Fruit fly (Drosophila melanogaster): ENCODE results near the gene Qsox3.

Qsox3 gene

DNA sequence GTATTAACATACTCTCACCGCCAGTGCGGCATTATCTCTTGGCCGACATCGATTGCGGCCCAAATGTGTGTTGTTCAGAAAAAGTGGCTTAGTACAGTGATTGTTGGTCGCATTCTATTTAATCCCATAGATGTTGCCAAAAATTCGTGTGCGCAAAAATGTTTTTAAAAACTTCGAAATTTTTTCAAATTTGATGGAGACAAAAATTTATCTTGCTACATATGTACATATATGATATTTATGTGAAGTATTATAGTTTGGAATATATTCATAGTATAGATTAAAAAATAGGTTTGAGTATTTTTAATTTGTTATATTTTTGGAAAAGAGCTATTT, 26.3 kb downstream of the Qsox3 start (continued):
- TF ChIP-seq D19A (tag; optimal IDR thresholded peaks at IDR 0.05) (peak; percentile 45), pho (GFP tag; optimal IDR thresholded peaks at IDR 0.05) (no peak)

DNA sequence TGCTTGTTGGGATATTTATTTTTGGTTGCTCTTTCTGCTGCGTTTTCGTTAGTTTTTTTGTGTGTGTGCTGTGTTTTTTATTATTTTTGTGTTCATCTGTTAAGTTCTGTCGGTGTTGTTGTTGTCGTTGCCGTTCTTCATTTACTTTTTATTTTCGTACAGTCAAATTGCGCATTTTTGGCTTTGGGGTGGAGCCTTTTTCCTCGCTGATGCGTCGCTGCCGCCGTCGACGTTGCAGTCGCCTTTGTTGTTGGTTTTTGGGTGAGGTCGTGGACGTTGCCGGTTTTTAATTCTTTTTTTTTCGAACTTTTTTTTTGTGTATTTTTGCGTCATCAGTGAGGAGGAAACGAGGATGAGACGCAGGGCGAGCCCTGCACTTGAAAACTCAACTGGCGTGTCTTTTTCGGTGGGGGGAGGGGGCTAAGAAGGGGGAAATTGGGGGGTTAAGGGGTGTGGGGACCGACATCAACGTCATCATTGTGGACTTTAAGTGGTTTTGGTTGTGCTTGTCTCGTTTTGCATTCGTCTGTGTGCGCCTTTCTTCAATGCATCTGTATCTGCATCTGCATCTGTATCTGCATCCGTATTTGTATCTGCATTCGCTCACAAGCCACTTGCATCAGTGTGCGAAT, 27.0 kb downstream of the Qsox3 start:
- peak in 1 of 2 experiments; percentile 5 for TF ChIP-seq bsh (GFP tag; optimal IDR thresholded peaks at IDR 0.05)
- TF ChIP-seq hb (GFP tag; IDR thresholded peaks at IDR 0.05; ENCODE audit: partially characterized antibody): no peak
- no peak for TF ChIP-seq H2.0 (GFP tag; IDR thresholded peaks at IDR 0.05)
- TF ChIP-seq CG14014 (GFP tag; IDR thresholded peaks at IDR 0.05): 0 out of 2 replicates have a peak, but pooled peaks have one; percentile 6
- TF ChIP-seq phol (tag; optimal IDR thresholded peaks at IDR 0.05): no peak
- no peak for TF ChIP-seq lola (GFP tag; optimal IDR thresholded peaks at IDR 0.05)
- no peak for TF ChIP-seq CG10209 (GFP tag; optimal IDR thresholded peaks at IDR 0.05)
- no peak for TF ChIP-seq ems (GFP tag; optimal IDR thresholded peaks at IDR 0.05)
- no peak for TF ChIP-seq CG1647 (GFP tag; optimal IDR thresholded peaks at IDR 0.05)
- peak; percentile 59 for TF ChIP-seq Drgx (GFP tag; IDR thresholded peaks at IDR 0.05)
- peak; percentile 95 for TF ChIP-seq nom (GFP tag; optimal IDR thresholded peaks at IDR 0.05)

DNA sequence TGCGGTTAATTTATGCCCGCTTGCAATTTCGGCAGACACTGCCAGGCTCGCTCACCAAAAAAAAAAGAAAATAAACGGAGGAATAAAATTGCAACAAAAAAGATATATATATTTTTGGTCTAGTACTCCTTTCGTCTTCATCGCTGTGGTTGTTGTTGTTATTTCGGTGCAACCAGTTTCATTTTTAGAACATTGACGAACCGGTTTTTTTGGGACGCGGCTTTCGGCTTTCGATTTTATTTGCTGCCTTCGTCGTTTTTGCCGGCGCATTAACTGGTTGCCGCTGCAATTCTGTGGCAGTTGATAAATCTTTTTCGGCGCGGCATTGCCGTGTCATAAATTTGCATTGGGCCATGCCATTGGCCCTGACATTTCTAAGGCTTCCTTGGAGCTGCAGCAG, 27.5 kb downstream of the Qsox3 start:
- peak; percentile 51 for TF ChIP-seq Blimp-1 (GFP tag; optimal IDR thresholded peaks at IDR 0.05)
- TF ChIP-seq CG11456 (GFP tag; IDR thresholded peaks at IDR 0.05): 0 out of 3 replicates have a peak, but pooled peaks have one; percentile 36
- TF ChIP-seq CG4360 (GFP tag; IDR thresholded peaks at IDR 0.05): 0 out of 2 replicates have a peak, but pooled peaks have one; percentile 37
- no peak for TF ChIP-seq unc-4 (GFP tag; IDR thresholded peaks at IDR 0.05; ENCODE audit: partially characterized antibody)
- no peak for TF ChIP-seq CG2116 (GFP tag; optimal IDR thresholded peaks at IDR 0.05)

- TF ChIP-seq CG15011 (GFP tag; optimal IDR thresholded peaks at IDR 0.05): no peak
- no peak for TF ChIP-seq Pdp1 (GFP tag; optimal IDR thresholded peaks at IDR 0.05)
- TF ChIP-seq CG6254 (GFP tag; optimal IDR thresholded peaks at IDR 0.05): no peak
- no peak for TF ChIP-seq B-H2 (GFP tag; optimal IDR thresholded peaks at IDR 0.05)
These were observed 28.6 kb downstream of the Qsox3 start for dm6 chr3R:21940172-21940571.

- TF ChIP-seq CG8281 (tag; optimal IDR thresholded peaks at IDR 0.05): peak; percentile 98
- no peak for TF ChIP-seq CG1024 (GFP tag; IDR thresholded peaks at IDR 0.05)
- no peak for TF ChIP-seq C15 (GFP tag; IDR thresholded peaks at IDR 0.05)
- peak; percentile 28 for TF ChIP-seq kni (GFP tag; optimal IDR thresholded peaks at IDR 0.05)
- TF ChIP-seq CG17359 (tag; optimal IDR thresholded peaks at IDR 0.05): no peak
These were observed 29.3 kb downstream of the Qsox3 start for dm6 chr3R:21940884-21941390.

DNA sequence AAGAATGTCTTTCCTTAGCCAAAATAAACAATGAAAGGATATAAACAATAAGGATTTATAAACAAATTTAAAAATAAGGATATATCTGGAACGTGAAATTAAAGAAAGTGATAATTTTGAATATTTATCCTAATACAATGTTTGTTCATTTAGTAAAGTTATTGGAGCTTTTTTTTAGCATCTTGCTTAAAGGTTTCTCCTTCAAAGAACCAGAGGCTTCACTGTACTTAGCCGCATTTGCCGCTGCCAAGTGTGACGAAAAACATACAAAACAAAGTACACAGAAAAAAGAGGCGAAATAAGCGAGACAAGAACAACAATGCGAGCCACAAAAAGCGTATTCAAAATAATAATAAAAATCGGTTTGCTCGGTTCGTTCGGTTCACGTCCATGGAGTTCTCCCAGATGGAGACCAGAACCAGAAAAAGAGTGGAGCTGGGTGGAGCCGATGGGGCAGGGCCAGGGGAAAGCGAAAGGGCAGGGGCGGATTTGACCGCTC, 29.9 kb downstream of the Qsox3 start:
- TF ChIP-seq ewg (GFP tag; optimal IDR thresholded peaks at IDR 0.05) (no peak), CG16779 (GFP tag; IDR thresholded peaks at IDR 0.05) (no peak), onecut (GFP tag; IDR thresholded peaks at IDR 0.05) (no peak), Pdp1 (GFP tag; optimal IDR thresholded peaks at IDR 0.05) (no peak), CG2712 (tag; optimal IDR thresholded peaks at IDR 0.05) (peak; percentile 12), dysf (GFP tag; IDR thresholded peaks at IDR 0.05) (peak; percentile 41; the same call in 1 of the 3 replicates), Taf1 (GFP tag; IDR thresholded peaks at IDR 0.05) (no peak; the same call in 1 of the 2 replicates), CG7987 (GFP tag; optimal IDR thresholded peaks at IDR 0.05) (no peak), CG6689 (GFP tag; IDR thresholded peaks at IDR 0.05) (no peak), cas (GFP tag; IDR thresholded peaks at IDR 0.05) (no peak), Eip74EF (GFP tag; optimal IDR thresholded peaks at IDR 0.05) (no peak), Ets65A (GFP tag) (peak; percentile 58), gsb (GFP tag; IDR thresholded peaks at IDR 0.05) (no peak), chn (GFP tag; optimal IDR thresholded peaks at IDR 0.05) (no peak), CG4404 (GFP tag; IDR thresholded peaks at IDR 0.05) (no peak), croc (GFP tag; conservative IDR thresholded peaks at IDR 0.05) (no peak)
